Worm (Caenorhabditis elegans) whole organism, L4 larva: Measurements from ENCODE around the gene tmc-2.

Experiments
- D1046.2 ChIP-seq: fragments of 200-800 bp; sonication (Bioruptor generic); IDR thresholded peaks from 2 replicates; pipeline ENCODE4 v1.3.6; 2022; ENCODE audit warnings: missing genetic modification characterization, missing compliant biosample characterization
- F26F4.8 ChIP-seq: fragments of 200-800 bp; sonication (Bioruptor generic); conservative IDR thresholded peaks from 2 replicates; pipeline ENCODE4 v1.3.6; 2022; ENCODE audit warnings: missing genetic modification characterization, missing compliant biosample characterization
- F37D6.2 ChIP-seq: sonication (generic microtip); optimal IDR thresholded peaks from 2 replicates; lab custom pipeline; 2016; ENCODE audit warnings: mild to moderate bottlenecking, missing genetic modification characterization, missing compliant biosample characterization
- R02D3.7 ChIP-seq: fragments of 150-350 bp; sonication (generic microtip); optimal IDR thresholded peaks from 3 replicates; lab custom pipeline; 2014; ENCODE audit warnings: missing biosample characterization, missing genetic modification characterization
- T20F7.1 ChIP-seq: fragments of 200-800 bp; sonication (Bioruptor generic); optimal IDR thresholded peaks from 2 replicates; lab custom pipeline; 2018; ENCODE audit warnings: mild to moderate bottlenecking, missing genetic modification characterization, missing compliant biosample characterization
- T26A8.4 ChIP-seq: fragments of 200-800 bp; sonication (Bioruptor generic); IDR thresholded peaks from 2 replicates; pipeline ENCODE4 v1.3.6; 2022; ENCODE audit warnings: missing genetic modification characterization, missing compliant biosample characterization
- Y105C5A.15 ChIP-seq: fragments of 200-800 bp; sonication (Bioruptor generic); IDR thresholded peaks from 2 replicates; pipeline ENCODE4 v1.3.6; 2022; ENCODE audit warnings: missing genetic modification characterization, missing compliant biosample characterization
- aha-1 ChIP-seq: fragments of 150-350 bp; peaks from one replicate; lab custom pipeline; 2014; ENCODE audit warnings: missing biosample characterization, missing genetic modification characterization
- ama-1 ChIP-seq: fragments of 150-350 bp; optimal IDR thresholded peaks from 2 replicates; lab custom pipeline; 2014; ENCODE audit warnings: inconsistent platforms, mixed read lengths
- arid-1 ChIP-seq: fragments of 200-800 bp; sonication (Bioruptor generic); conservative IDR thresholded peaks from 2 replicates; pipeline ENCODE4 v1.3.6; 2022; ENCODE audit warnings: missing genetic modification reagents, missing genetic modification characterization, missing compliant biosample characterization
- ceh-20 ChIP-seq: fragments of 200-800 bp; sonication (Bioruptor generic); IDR thresholded peaks from 2 replicates; pipeline ENCODE4 v1.3.6; 2022; ENCODE audit warnings: missing genetic modification reagents, missing genetic modification characterization, missing compliant biosample characterization
- ceh-32 ChIP-seq: sonication (generic microtip); optimal IDR thresholded peaks from 2 replicates; lab custom pipeline; 2016; ENCODE audit warnings: mild to moderate bottlenecking, missing genetic modification characterization, missing compliant biosample characterization; ENCODE audit not compliant: poor library complexity
- ceh-82 ChIP-seq: sonication (generic microtip); optimal IDR thresholded peaks from 2 replicates; lab custom pipeline; 2017; ENCODE audit warnings: missing biosample characterization, missing genetic modification characterization
- duxl-1 ChIP-seq: sonication (generic microtip); optimal IDR thresholded peaks from 2 replicates; lab custom pipeline; 2016; ENCODE audit warnings: mild to moderate bottlenecking, missing genetic modification characterization, moderate library complexity, missing compliant biosample characterization; ENCODE audit not compliant: poor library complexity
- dve-1 ChIP-seq: sonication (generic microtip); optimal IDR thresholded peaks from 2 replicates; lab custom pipeline; 2017; ENCODE audit warnings: antibody characterized with exemption, mild to moderate bottlenecking, missing genetic modification characterization, missing compliant biosample characterization; ENCODE audit not compliant: insufficient read depth
- hif-1 ChIP-seq, 2 experiments: sonication (generic microtip); optimal IDR thresholded peaks; 2 replicates each; lab custom pipeline; 2016 to 2017; ENCODE audit warnings: missing compliant biosample characterization in 2 of 2, missing genetic modification characterization in 2 of 2, missing genetic modification reagents in 2 of 2, missing genotype in 2 of 2, mild to moderate bottlenecking in 1 of 2
- hlh-11 ChIP-seq: fragments of 200-800 bp; sonication (Bioruptor generic); optimal IDR thresholded peaks from 2 replicates; lab custom pipeline; 2018; ENCODE audit warnings: mild to moderate bottlenecking, missing genetic modification characterization, missing compliant biosample characterization
- hlh-30 ChIP-seq: sonication (generic microtip); optimal IDR thresholded peaks from 2 replicates; lab custom pipeline; 2017; ENCODE audit warnings: antibody characterized with exemption, mild to moderate bottlenecking, missing genetic modification characterization, missing compliant biosample characterization; ENCODE audit not compliant: insufficient read depth
- hmg-1.1 ChIP-seq: fragments of 200-800 bp; sonication (Bioruptor generic); IDR thresholded peaks from 2 replicates; pipeline ENCODE4 v1.3.6; 2022; ENCODE audit warnings: missing genetic modification reagents, missing genetic modification characterization, missing compliant biosample characterization
- lim-7 ChIP-seq: fragments of 200-800 bp; sonication (Bioruptor generic); IDR thresholded peaks from 2 replicates; pipeline ENCODE4 v1.3.6; 2022; ENCODE audit warnings: missing genetic modification characterization, missing compliant biosample characterization
- lin-38 ChIP-seq: fragments of 200-800 bp; sonication (Bioruptor generic); IDR thresholded peaks from 2 replicates; pipeline ENCODE4 v1.3.6; 2022; ENCODE audit warnings: missing genetic modification reagents, missing genetic modification characterization, missing compliant biosample characterization
- lir-3 ChIP-seq: sonication (generic microtip); optimal IDR thresholded peaks from 2 replicates; lab custom pipeline; 2016; ENCODE audit warnings: mild to moderate bottlenecking, missing genetic modification characterization, missing compliant biosample characterization
- lsy-2 ChIP-seq, 2 experiments: fragments of 150-350 bp in 1 of 2; sonication (generic microtip) in 1 of 2; optimal IDR thresholded peaks; 2 replicates each; lab custom pipeline; 2014 to 2017; ENCODE audit warnings: missing biosample characterization in 2 of 2, missing genetic modification characterization in 2 of 2
- madf-9 ChIP-seq: fragments of 200-800 bp; sonication (Bioruptor generic); conservative IDR thresholded peaks from 2 replicates; pipeline ENCODE4 v1.3.6; 2022; ENCODE audit warnings: missing genetic modification reagents, missing genetic modification characterization, missing compliant biosample characterization
- mdl-1 ChIP-seq, 2 experiments: fragments of 150-350 bp in 1 of 2; sonication (generic microtip) in 1 of 2; optimal IDR thresholded peaks; 2 replicates each; lab custom pipeline; 2014 to 2017; ENCODE audit warnings: missing biosample characterization in 2 of 2, missing genetic modification characterization in 2 of 2
- mdt-29 ChIP-seq: fragments of 200-800 bp; sonication (Bioruptor generic); IDR thresholded peaks from 2 replicates; pipeline ENCODE4 v1.3.6; 2022; ENCODE audit warnings: missing genetic modification reagents, missing genetic modification characterization, missing compliant biosample characterization
- mep-1 ChIP-seq: fragments of 150-350 bp; sonication (generic microtip); optimal IDR thresholded peaks from 3 replicates; lab custom pipeline; 2014; ENCODE audit warnings: missing biosample characterization, missing genetic modification characterization
- nhr-10 ChIP-seq: fragments of 150-350 bp; optimal IDR thresholded peaks from 2 replicates; lab custom pipeline; 2014; ENCODE audit warnings: missing biosample characterization, missing genetic modification characterization
- nhr-102 ChIP-seq: sonication (generic microtip); optimal IDR thresholded peaks from 2 replicates; lab custom pipeline; 2016; ENCODE audit warnings: mild to moderate bottlenecking, missing genetic modification characterization, moderate library complexity, missing compliant biosample characterization
- nhr-25 ChIP-seq: sonication (generic microtip); optimal IDR thresholded peaks from 2 replicates; lab custom pipeline; 2017; ENCODE audit warnings: missing genetic modification characterization, mild to moderate bottlenecking, missing compliant biosample characterization, antibody characterized with exemption, moderate library complexity, borderline replicate concordance; ENCODE audit not compliant: insufficient read depth
- nhr-28 ChIP-seq: fragments of 150-350 bp; optimal IDR thresholded peaks from 2 replicates; lab custom pipeline; 2014; ENCODE audit warnings: missing biosample characterization, missing genetic modification characterization
- nhr-6 ChIP-seq: fragments of 150-350 bp; optimal IDR thresholded peaks from 2 replicates; lab custom pipeline; 2014; ENCODE audit warnings: missing biosample characterization, missing genetic modification characterization
- nhr-77 ChIP-seq: fragments of 150-350 bp; optimal IDR thresholded peaks from 2 replicates; lab custom pipeline; 2014; ENCODE audit warnings: missing biosample characterization, missing genetic modification characterization
- php-3 ChIP-seq: fragments of 200-800 bp; sonication (Bioruptor generic); IDR thresholded peaks from 2 replicates; pipeline ENCODE4 v1.3.6; 2022; ENCODE audit warnings: missing genetic modification reagents, missing genetic modification characterization, missing compliant biosample characterization
- pqm-1 ChIP-seq: sonication (generic microtip); optimal IDR thresholded peaks from 2 replicates; lab custom pipeline; 2017; ENCODE audit warnings: missing biosample characterization, missing genetic modification characterization
- saeg-2 ChIP-seq: fragments of 200-800 bp; sonication (Bioruptor generic); IDR thresholded peaks from 2 replicates; pipeline ENCODE4 v1.3.6; 2022; ENCODE audit warnings: missing genetic modification reagents, missing genetic modification characterization, missing compliant biosample characterization
- snpc-1.2 ChIP-seq: fragments of 200-800 bp; sonication (Bioruptor generic); IDR thresholded peaks from 2 replicates; pipeline ENCODE4 v1.3.6; 2022; ENCODE audit warnings: missing genetic modification reagents, missing genetic modification characterization, missing compliant biosample characterization
- tag-97 ChIP-seq: fragments of 200-800 bp; sonication (Bioruptor generic); IDR thresholded peaks from 2 replicates; pipeline ENCODE4 v1.3.6; 2022; ENCODE audit warnings: missing genetic modification characterization, missing compliant biosample characterization
- tra-1 ChIP-seq: fragments of 200-800 bp; sonication (Bioruptor generic); IDR thresholded peaks from 2 replicates; pipeline ENCODE4 v1.3.6; 2022; ENCODE audit warnings: missing genetic modification reagents, missing genetic modification characterization, missing compliant biosample characterization
- unc-62 ChIP-seq, 3 experiments: fragments of 150-350 bp in 1 of 3; sonication (generic microtip); optimal IDR thresholded peaks in 2 of 3; peaks in 1 of 3; 1 replicate in 1 of 3; 2 replicates in 2 of 3; lab custom pipeline; 2014 to 2017; ENCODE audit warnings: missing biosample characterization in 3 of 3, missing genetic modification characterization in 3 of 3, missing genetic modification reagents in 3 of 3, missing genotype in 1 of 3
- vab-7 ChIP-seq: fragments of 200-800 bp; sonication (Bioruptor generic); IDR thresholded peaks from 2 replicates; pipeline ENCODE4 v1.3.6; 2022; ENCODE audit warnings: missing genetic modification reagents, missing genetic modification characterization, missing compliant biosample characterization
- zfp-3 ChIP-seq: fragments of 200-800 bp; sonication (Bioruptor generic); conservative IDR thresholded peaks from 2 replicates; pipeline ENCODE4 v1.3.6; 2022; ENCODE audit warnings: missing genetic modification reagents, missing genetic modification characterization, missing compliant biosample characterization
- zip-2 ChIP-seq: fragments of 150-350 bp; optimal IDR thresholded peaks from 2 replicates; lab custom pipeline; 2014; ENCODE audit warnings: missing biosample characterization, missing genetic modification characterization
- ztf-11 ChIP-seq: fragments of 150-350 bp; optimal IDR thresholded peaks from 2 replicates; lab custom pipeline; 2014; ENCODE audit warnings: missing biosample characterization, missing genetic modification characterization

The tmc-2 gene

DNA sequence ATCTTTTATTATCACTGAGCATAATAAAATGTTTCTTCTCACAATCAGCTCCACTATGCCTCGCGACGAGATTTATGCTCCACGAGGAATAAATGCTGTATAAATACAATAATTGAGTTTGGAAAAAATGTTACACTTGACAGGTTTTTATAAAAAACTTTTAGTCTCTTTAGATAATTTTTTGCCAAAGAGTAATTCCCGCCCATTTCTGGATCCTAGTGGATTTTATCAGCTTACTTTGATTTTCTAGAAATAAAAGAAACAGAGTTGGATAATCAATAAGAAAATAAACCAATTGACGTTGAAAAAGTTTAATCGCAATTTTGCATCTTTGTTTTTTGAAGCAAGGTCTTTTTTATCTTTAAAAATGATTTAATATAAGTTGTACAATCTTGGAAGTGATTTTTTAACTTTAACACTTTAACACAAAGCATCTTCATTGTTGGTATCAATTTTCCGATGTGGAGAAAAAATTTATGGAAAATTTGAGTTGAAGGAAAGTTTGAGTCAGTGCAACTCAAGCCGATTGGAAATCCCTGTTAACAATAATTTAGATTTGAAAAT is 41.8 kb upstream of the tmc-2 start:
- TF ChIP-seq hlh-11 (tag; lab: Kevin White, UChicago) (no peak), snpc-1.2 (GFP tag; lab: Robert Waterston, UW) (0 out of 2 replicates have a peak, but pooled peaks have one; percentile 17), dve-1 (tag; lab: Kevin White, UChicago) (peak; percentile 54), duxl-1 (tag; lab: Kevin White, UChicago) (no peak), lsy-2 (tag; optimal IDR thresholded peaks at IDR 0.05; lab: Kevin White, UChicago) (no peak), arid-1 (GFP tag; lab: Robert Waterston, UW) (no peak), lin-38 (GFP tag; lab: Robert Waterston, UW) (no peak), tag-97 (GFP tag; lab: Robert Waterston, UW) (no peak), F26F4.8 (no peak), ceh-32 (tag; lab: Kevin White, UChicago) (no peak), hmg-1.1 (GFP tag; lab: Robert Waterston, UW) (no peak), zip-2 (tag; lab: Kevin White, UChicago) (no peak), nhr-6 (no peak), zfp-3 (peak; percentile 60; the same call in 1 of the 2 replicates), vab-7 (GFP tag; lab: Robert Waterston, UW) (no peak), php-3 (GFP tag; lab: Robert Waterston, UW) (peak; percentile 41; the same call in 1 of the 2 replicates), D1046.2 (GFP tag; lab: Robert Waterston, UW) (no peak), R02D3.7 (no peak), hlh-30 (no peak), mep-1 (no peak), nhr-25 (tag; lab: Kevin White, UChicago) (no peak), nhr-102 (peak; percentile 47)

DNA sequence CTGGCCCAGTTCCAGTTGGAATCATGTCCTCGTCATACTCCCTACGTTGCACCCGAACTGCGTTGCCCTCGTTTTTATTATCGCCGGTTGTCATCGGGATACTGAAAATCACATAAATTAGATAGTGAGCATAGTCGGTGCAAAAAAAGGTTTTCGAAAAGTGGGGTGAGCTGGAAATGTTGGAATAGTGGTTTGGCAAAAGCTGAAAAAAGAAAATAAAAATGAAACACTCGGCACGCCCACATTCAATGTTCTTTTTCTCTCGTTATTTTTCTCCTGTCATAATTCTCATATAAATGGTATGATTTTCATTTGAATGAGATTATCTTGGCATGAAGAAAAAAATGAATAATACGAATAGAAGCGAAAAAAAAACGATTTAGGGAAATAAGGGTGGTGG is 39.3 kb upstream of the tmc-2 start, which contains the start of gene F18G5.6:
F18G5.6 (minus strand) TSS at position 101 of the 400 bp plus-strand sequence.
- TF ChIP-seq lim-7 (GFP tag; lab: Robert Waterston, UW) (0 out of 2 replicates have a peak, but pooled peaks have one; percentile 12), ceh-82 (tag; lab: Kevin White, UChicago) (no peak)
- TF ChIP-seq, all 104 proteins: peak for 1

DNA sequence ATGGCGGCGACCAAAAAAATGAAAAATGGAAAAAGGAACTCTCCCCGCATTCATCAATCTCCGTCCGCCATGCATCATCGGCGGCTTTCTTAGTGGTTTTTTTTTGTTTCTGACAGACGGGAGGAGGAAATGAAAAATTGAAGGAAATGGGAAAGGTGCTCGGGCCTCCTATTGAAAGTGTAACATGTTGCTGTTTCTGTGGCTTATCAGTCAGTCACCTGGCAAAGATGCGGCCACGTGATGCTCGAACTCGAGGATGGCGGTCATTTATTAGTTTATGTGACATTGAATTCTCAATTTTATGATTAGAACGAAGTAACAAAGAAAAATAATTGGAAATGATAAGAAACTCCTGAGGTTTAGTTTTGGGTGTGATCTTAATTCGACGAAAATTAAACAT is 38.9 kb upstream of the tmc-2 start:
- TF ChIP-seq mep-1 (peak; percentile 57), pqm-1 (tag; lab: Kevin White, UChicago) (peak; percentile 76), ztf-11 (tag; lab: Kevin White, UChicago) (no peak), tag-97 (GFP tag; lab: Robert Waterston, UW) (0 out of 2 replicates have a peak, but pooled peaks have one; percentile 53), F37D6.2 (tag; lab: Kevin White, UChicago) (no peak), T20F7.1 (GFP tag; lab: Kevin White, UChicago) (peak; percentile 8), tra-1 (peak; percentile 76), saeg-2 (0 out of 2 replicates have a peak, but pooled peaks have one; percentile 20), ama-1 (peak; percentile 2), unc-62 (GFP tag; optimal IDR thresholded peaks at IDR 0.05 in 1 of 2; lab: Kevin White, UChicago) (peak in 1 of 2 experiments; percentile 86), unc-62 (tag; optimal IDR thresholded peaks at IDR 0.05; lab: Kevin White, UChicago) (no peak), mdl-1 (tag; optimal IDR thresholded peaks at IDR 0.05; lab: Kevin White, UChicago) (peak in 1 of 2 experiments; percentile 60), nhr-77 (tag; lab: Kevin White, UChicago) (peak; percentile 77), lim-7 (GFP tag; lab: Robert Waterston, UW) (peak; percentile 37; the same call in 1 of the 2 replicates), T26A8.4 (0 out of 2 replicates have a peak, but pooled peaks have one; percentile 31), Y105C5A.15 (no peak), vab-7 (GFP tag; lab: Robert Waterston, UW) (no peak), mdt-29 (GFP tag; lab: Robert Waterston, UW) (peak; percentile 55; the same call in 1 of the 2 replicates), ceh-20 (GFP tag; lab: Robert Waterston, UW) (peak; percentile 82), zfp-3 (0 out of 2 replicates have a peak, but pooled peaks have one; percentile 38), nhr-10 (tag; lab: Kevin White, UChicago) (peak; percentile 12), php-3 (GFP tag; lab: Robert Waterston, UW) (peak; percentile 98), lir-3 (tag; lab: Kevin White, UChicago) (no peak), ceh-82 (tag; lab: Kevin White, UChicago) (no peak), F26F4.8 (no peak), madf-9 (GFP tag; lab: Robert Waterston, UW) (0 out of 2 replicates have a peak, but pooled peaks have one; percentile 27), hif-1 (tag; optimal IDR thresholded peaks at IDR 0.05; lab: Kevin White, UChicago) (peak in 1 of 2 experiments; percentile 43), aha-1 (peak; percentile 82), nhr-28 (peak; percentile 79)
